Worm (Caenorhabditis elegans) whole organism, L4/young adult: ENCODE data around the gene srab-8.

ENCODE experiments used
- W03F9.2 ChIP-seq: fragments of 150-350 bp; optimal IDR thresholded peaks from 2 replicates; lab custom pipeline; 2014; ENCODE audit warnings: missing biosample characterization, missing genetic modification characterization
- dao-5 ChIP-seq: sonication (generic microtip); optimal IDR thresholded peaks from 2 replicates; lab custom pipeline; 2016; ENCODE audit warnings: missing genotype, missing genetic modification characterization, moderate library complexity, missing compliant biosample characterization
- him-1 ChIP-seq: sonication (generic microtip); optimal IDR thresholded peaks from 2 replicates; lab custom pipeline; 2016; ENCODE audit warnings: missing genotype, missing genetic modification reagents, missing genetic modification characterization, missing compliant biosample characterization

Gene srab-8

DNA sequence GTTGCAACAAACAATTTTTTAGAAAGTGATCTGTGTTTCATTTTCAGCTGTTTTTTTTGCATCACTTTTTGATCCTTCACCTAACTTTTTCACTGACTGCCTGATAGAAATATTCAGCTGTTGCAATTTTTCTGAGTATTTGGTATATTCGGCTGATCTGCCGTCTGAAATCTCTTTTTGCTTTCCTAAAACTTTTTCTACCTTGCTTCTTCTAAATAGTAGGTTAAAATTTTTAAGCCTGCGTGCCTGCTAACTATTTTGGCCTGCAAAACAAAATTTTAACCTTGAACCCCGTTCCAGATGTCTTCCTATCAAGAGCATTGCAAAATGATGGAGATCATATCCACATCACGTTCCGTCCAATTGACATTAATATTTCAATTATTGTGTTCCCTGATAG is at the start of gene srab-8:
TSS of gene srab-8 (plus strand) at position 301 of the 400 bp plus-strand sequence.
- no peak for TF ChIP-seq dao-5 (tag; lab: Kevin White, UChicago)
- no peak for TF ChIP-seq him-1 (tag; lab: Kevin White, UChicago)
- no peak for TF ChIP-seq W03F9.2 (tag; lab: Kevin White, UChicago)

DNA sequence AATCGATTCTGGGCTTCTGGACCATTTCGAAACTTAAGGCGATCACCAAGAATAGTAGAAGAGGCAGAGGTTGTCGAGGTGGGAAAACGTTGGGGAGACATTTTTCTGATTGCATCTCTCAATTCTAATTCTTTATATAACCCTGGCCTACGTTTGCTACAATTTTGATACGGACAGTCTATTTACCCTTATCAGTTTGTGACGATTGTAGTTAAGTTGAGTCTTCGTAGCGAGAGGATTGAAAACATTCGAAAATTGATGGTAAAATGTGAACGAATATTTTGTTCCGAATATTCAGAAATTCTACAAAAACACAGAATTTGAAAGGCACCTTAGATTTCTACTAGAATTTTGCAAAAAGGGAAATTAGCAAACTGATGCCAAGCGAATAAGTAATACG is 48.6 kb upstream of the srab-8 start, which contains the start of gene Y73C8C.10:
TSS of gene Y73C8C.10 (minus strand) at position 101 of the 400 bp plus-strand sequence.
- TF ChIP-seq W03F9.2 (tag; lab: Kevin White, UChicago) (no peak), dao-5 (tag; lab: Kevin White, UChicago) (no peak), him-1 (tag; lab: Kevin White, UChicago) (no peak)

DNA sequence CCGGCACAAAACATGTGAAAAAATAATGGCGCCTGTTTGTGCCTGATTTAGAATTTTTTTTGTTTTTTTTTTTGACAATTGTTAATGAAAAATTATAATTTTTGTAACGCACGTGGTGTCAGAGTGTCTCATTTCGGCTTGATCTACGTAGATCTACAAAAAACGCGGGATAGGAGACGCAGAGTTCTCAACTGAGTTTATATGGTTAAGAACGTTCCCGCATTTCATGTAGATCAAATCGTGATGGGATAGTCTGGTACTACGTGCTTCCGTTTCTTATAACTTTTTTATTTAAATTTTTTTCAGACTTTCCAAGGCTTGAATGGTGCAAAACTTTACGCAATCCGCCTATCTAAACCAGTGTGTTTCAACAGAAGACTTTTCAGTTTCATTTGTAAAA is 47.5 kb upstream of the srab-8 start, which contains the start of gene tat-6:
TSS of gene tat-6 (plus strand) at position 301 of the 400 bp plus-strand sequence.
- no peak for TF ChIP-seq W03F9.2 (tag; lab: Kevin White, UChicago)
- TF ChIP-seq dao-5 (tag; lab: Kevin White, UChicago) = no peak

DNA sequence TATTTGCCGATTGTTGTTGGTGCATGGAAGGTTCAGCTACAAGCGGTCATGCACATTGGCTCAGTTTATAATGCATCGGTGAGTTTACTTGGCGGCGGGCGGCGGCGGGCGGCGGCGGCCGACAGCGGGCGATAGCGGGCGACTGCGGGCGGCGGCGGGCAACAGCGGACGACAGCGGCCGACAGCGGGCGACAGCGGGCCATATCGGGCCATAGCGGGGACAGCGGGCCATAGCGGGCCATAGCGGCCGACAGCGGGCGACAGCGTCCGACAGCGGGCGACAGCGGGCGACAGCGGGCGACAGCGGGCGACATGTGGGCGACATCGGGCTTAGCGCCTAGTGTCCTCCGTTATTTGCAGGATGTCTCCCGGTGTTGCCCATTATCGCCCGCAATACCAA is 44.1 kb upstream of the srab-8 start:
- no peak for TF ChIP-seq W03F9.2 (tag; lab: Kevin White, UChicago)
- TF ChIP-seq dao-5 (tag; lab: Kevin White, UChicago) = no peak
- TF ChIP-seq him-1 (tag; lab: Kevin White, UChicago) = no peak

DNA sequence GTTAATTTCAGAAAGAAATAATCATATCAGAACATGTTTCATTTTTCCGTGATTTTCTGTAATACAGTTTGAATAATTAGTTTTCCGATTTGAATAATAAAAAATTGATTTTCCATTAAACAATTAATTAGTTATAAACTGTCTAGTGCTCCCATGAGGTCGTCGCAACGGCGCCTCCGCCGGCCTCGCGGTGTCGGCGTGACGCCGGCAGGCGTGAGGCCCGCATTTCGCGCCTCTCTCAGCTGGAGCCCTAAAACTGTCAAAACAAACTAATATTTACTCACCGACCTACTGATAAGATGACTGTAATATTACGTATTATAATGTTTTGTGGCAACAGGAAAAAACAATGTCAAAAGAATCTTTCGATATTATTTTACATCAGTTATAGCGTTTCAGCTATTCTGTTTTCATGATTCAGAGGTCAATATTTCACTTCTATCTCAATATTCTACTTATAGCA is 42.9 kb upstream of the srab-8 start, which contains the start of gene F02C9.2:
TSS of gene F02C9.2 (plus strand) at position 413 of the 463 bp plus-strand sequence.
- TF ChIP-seq W03F9.2 (tag; lab: Kevin White, UChicago) (no peak), dao-5 (tag; lab: Kevin White, UChicago) (no peak), him-1 (tag; lab: Kevin White, UChicago) (no peak)

DNA sequence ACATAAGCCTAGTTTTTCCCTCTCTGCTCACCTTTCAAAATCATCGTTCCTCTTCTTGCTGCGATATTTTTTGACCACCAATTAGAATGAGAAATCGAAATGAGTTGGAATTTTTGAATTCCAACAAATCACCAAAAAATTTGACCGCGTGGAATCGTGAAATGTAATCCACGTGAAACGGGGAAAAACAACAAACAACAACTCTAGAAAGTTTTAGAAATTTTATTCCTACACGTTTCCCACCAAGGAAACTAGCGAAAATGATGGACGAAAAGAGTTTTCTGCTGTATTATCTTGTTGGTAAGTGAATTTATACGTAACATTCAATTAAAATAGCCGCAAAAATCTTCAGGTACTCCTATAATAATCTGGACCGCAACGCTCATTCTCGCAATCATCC is 37.8 kb upstream of the srab-8 start, which contains the start of the genes irld-3 and F02C9.1:
TSS of gene irld-3 (minus strand) at position 101 of the 400 bp plus-strand sequence.
TSS of gene F02C9.1 (plus strand) at position 216 of the 400 bp plus-strand sequence.
- TF ChIP-seq him-1 (tag; lab: Kevin White, UChicago) = no peak
- no peak for TF ChIP-seq dao-5 (tag; lab: Kevin White, UChicago)
- TF ChIP-seq W03F9.2 (tag; lab: Kevin White, UChicago) = no peak

DNA sequence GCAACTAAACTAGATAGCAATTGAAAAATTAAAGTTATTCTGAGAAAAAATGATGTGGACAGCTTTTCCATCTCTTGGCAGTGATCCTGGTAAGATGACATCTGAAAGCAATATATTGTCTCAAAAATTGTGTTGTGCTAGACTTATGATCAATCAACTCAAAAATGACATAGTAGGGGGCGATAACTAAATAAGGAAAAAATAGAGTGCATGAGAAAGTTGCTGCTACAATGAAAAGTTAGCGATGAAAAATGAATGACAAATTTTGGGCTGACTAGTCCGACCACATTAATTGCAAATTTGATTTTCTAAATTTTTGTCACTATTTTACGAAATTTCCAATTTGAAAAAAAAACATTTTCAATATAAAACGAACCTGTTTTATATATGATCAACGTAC is 35.1 kb upstream of the srab-8 start, which contains the start of gene srab-9:
TSS of gene srab-9 (minus strand) at position 101 of the 400 bp plus-strand sequence.
- no peak for TF ChIP-seq dao-5 (tag; lab: Kevin White, UChicago)
- TF ChIP-seq him-1 (tag; lab: Kevin White, UChicago) = no peak

DNA sequence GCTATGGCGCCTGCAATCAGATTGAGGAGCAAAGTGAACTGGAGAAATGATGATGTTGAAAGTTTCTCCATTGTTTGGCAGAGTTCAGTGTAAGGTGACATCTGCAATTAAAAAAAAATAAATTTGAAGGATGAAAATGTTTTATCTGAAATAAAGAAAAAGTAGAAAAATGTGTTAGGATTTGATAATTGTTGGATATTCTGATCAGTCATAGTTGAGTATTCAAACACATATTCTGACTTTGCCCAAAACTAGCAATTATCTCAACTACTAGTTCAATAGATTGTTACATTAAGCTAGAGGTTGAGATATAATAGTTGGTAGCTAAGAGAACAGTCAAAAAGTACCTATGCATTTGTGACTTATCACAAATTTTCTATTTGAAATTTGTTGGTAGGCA is 31.8 kb upstream of the srab-8 start, which contains the start of gene srab-10:
TSS of gene srab-10 (minus strand) at position 101 of the 400 bp plus-strand sequence.
- TF ChIP-seq dao-5 (tag; lab: Kevin White, UChicago) (no peak), him-1 (tag; lab: Kevin White, UChicago) (no peak), W03F9.2 (tag; lab: Kevin White, UChicago) (no peak)

DNA sequence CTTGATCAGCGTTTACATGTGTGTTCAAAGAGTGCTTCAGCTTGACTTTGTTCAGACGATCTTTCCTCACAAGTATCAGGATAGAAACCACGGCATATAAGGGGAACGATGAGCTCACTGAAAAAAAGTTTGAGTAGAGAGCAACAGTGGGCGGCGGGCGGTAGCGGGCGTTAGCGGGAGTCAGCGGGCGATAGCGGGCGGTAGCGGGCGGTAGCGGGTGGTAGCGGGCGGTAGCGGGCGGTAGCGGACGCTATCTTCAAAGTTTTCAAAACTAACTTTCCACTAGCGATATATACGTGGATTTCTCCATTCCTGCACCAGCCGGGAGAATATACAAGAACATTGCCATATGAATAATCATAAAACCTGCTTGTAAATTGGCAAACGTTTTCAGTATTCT is 31.0 kb upstream of the srab-8 start:
- no peak for TF ChIP-seq him-1 (tag; lab: Kevin White, UChicago)
- TF ChIP-seq W03F9.2 (tag; lab: Kevin White, UChicago) = no peak
- no peak for TF ChIP-seq dao-5 (tag; lab: Kevin White, UChicago)

DNA sequence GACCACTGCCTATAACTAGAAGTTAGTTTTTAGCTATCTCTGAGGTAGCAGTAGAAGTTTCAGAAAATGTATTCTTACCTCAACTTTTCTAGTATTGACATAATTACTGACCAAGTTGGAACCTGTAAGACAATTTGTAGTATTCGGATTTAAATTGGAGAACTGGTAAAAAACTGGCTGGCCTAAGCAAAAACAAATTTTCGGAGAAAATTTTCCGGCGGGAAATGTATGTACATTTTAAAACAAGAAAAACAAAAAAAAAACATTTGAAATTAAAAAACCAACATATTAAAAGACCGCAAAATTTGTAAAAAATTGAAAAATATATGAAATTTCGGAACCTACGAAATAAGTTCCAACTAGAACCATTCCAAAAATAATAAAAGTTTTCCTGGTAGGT is 29.3 kb upstream of the srab-8 start, which contains the start of gene srab-11:
TSS of gene srab-11 (minus strand) at position 101 of the 400 bp plus-strand sequence.
- TF ChIP-seq W03F9.2 (tag; lab: Kevin White, UChicago) = no peak
- no peak for TF ChIP-seq dao-5 (tag; lab: Kevin White, UChicago)
- no peak for TF ChIP-seq him-1 (tag; lab: Kevin White, UChicago)

DNA sequence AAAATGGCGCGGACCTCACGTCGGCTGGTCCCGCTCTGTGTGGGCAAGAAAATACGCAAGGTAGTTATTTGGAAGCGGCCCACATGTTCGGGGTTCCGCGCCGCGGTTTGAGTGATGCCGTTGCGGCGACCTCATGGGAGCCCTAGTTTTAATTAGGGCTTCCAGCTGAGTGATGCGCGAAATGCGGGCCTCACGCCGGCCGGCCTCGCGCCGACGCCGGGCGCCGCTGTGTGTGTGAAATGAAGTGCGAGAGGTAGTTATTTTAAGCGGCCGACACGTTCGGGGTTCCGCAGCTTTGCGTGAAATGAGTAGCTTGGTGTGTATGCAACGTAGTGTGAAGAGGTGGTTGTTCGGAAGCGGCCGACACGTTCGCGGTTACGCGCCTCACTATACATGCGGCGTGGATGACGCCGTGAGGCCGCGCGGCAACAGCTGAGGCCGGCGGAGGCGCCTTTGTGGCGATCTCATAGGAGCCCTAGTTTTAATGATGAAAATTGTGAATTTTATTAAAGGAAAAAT is 26.3 kb upstream of the srab-8 start:
- no peak for TF ChIP-seq dao-5 (tag; lab: Kevin White, UChicago)
- TF ChIP-seq W03F9.2 (tag; lab: Kevin White, UChicago) = no peak
- no peak for TF ChIP-seq him-1 (tag; lab: Kevin White, UChicago)

DNA sequence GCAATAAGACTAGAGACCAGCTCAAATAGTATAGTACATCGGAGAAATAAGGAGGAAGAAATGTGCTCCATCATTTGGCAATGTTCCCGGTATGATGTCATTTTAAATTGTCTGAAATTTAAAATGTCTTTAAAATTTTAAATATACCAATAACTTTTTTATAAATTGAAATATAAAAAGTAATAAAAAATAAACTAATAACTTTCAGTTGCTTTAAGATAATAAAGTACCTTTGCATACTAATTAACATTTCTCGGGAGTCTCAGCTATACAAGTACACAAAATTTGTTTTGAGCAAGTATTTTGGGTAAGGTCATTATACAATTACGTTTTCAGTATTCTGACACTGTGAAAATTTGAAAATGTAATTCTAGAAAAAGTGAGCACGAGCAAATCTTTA is 24.4 kb upstream of the srab-8 start, which contains the start of gene srab-6:
TSS of gene srab-6 (minus strand) at position 101 of the 400 bp plus-strand sequence.
- TF ChIP-seq him-1 (tag; lab: Kevin White, UChicago) (no peak), dao-5 (tag; lab: Kevin White, UChicago) (no peak), W03F9.2 (tag; lab: Kevin White, UChicago) (no peak)

DNA sequence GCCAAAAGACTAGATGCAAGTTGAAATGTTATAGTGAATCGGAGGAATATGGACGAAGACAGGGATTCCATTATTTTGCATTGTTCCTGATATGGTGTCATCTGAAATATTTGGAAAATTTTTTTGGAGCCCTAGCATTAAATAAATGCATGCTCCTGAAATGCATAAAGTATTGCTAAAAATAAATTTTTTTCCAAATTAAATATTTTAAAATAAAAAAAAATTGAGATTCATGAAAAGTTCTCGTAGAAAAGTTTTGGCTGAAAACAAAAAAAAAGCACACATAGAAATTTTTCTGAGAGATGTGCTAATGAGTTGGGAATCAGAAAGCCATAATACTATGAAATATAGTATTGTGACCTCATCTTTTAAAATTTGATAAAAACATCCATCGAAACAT is 21.2 kb upstream of the srab-8 start, which contains the start of gene srab-7:
TSS of gene srab-7 (minus strand) at position 101 of the 400 bp plus-strand sequence.
- TF ChIP-seq him-1 (tag; lab: Kevin White, UChicago) (no peak), W03F9.2 (tag; lab: Kevin White, UChicago) (no peak), dao-5 (tag; lab: Kevin White, UChicago) (no peak)
